Fruit fly (Drosophila melanogaster): ENCODE results near the gene CG4935.

The CG4935 gene

dm6 chr2L:16268107-16268539 is 6.2 kb downstream of the CG4935 start (continued):
- TF ChIP-seq Fer2 (tag; optimal IDR thresholded peaks at IDR 0.05): no peak
- TF ChIP-seq CG18476 (GFP tag; optimal IDR thresholded peaks at IDR 0.05): no peak
- TF ChIP-seq Sry-β (GFP tag; optimal IDR thresholded peaks at IDR 0.05): peak; percentile 16
- TF ChIP-seq Hr78 (GFP tag; optimal IDR thresholded peaks at IDR 0.05): peak in 1 of 2 experiments; percentile 11
- TF ChIP-seq CG10543 (GFP tag; optimal IDR thresholded peaks at IDR 0.05): peak; percentile 3
- no peak for TF ChIP-seq CG1024 (GFP tag; IDR thresholded peaks at IDR 0.05)
- TF ChIP-seq dmrt99B (tag; optimal IDR thresholded peaks at IDR 0.05): no peak
- no peak for TF ChIP-seq abd-A (tag; optimal IDR thresholded peaks at IDR 0.05)
- no peak for TF ChIP-seq ind (GFP tag; optimal IDR thresholded peaks at IDR 0.05)
- no peak for TF ChIP-seq chn (GFP tag; optimal IDR thresholded peaks at IDR 0.05)
- TF ChIP-seq CG32767 (GFP tag; IDR thresholded peaks at IDR 0.05): no peak
- no peak for TF ChIP-seq CG2120 (GFP tag; optimal IDR thresholded peaks at IDR 0.05)
- no peak for TF ChIP-seq CG1792 (GFP tag; optimal IDR thresholded peaks at IDR 0.05)
- no peak for TF ChIP-seq CG17328 (GFP tag; IDR thresholded peaks at IDR 0.05)
- peak; percentile 56 for TF ChIP-seq twi (tag; optimal IDR thresholded peaks at IDR 0.05)
- TF ChIP-seq Fer1 (GFP tag; optimal IDR thresholded peaks at IDR 0.05): peak; percentile 12
- TF ChIP-seq maf-S (GFP tag; optimal IDR thresholded peaks at IDR 0.05): no peak
- TF ChIP-seq CG11504 (tag; optimal IDR thresholded peaks at IDR 0.05): peak; percentile 42
- TF ChIP-seq CG7372 (GFP tag; IDR thresholded peaks at IDR 0.05): no peak
- no peak for TF ChIP-seq pan (optimal IDR thresholded peaks at IDR 0.05)
- TF ChIP-seq pan (GFP tag; optimal IDR thresholded peaks at IDR 0.05 in 1 of 2, IDR thresholded peaks at IDR 0.05 in 1 of 2): no peak
- TF ChIP-seq chm (GFP tag; IDR thresholded peaks at IDR 0.05): no peak
- TF ChIP-seq CG3838 (GFP tag; optimal IDR thresholded peaks at IDR 0.05): peak; percentile 54
- TF ChIP-seq CTCF (GFP tag; optimal IDR thresholded peaks at IDR 0.05): peak; percentile 6
- peak; percentile 8 for TF ChIP-seq nom (GFP tag; optimal IDR thresholded peaks at IDR 0.05)
- no peak for TF ChIP-seq D19A (tag; optimal IDR thresholded peaks at IDR 0.05)
- peak; percentile 25 for TF ChIP-seq nerfin-1 (tag; optimal IDR thresholded peaks at IDR 0.05)
- no peak for TF ChIP-seq corto (GFP tag; optimal IDR thresholded peaks at IDR 0.05)
- TF ChIP-seq stc (GFP tag; IDR thresholded peaks at IDR 0.05): no peak
- peak; percentile 34 for TF ChIP-seq tap (tag; optimal IDR thresholded peaks at IDR 0.05)
- TF ChIP-seq Xbp1 (GFP tag; optimal IDR thresholded peaks at IDR 0.05): no peak
- TF ChIP-seq Abd-B (GFP tag; optimal IDR thresholded peaks at IDR 0.05): no peak
- TF ChIP-seq CG6765 (GFP tag; optimal IDR thresholded peaks at IDR 0.05): no peak
- TF ChIP-seq CG17612 (GFP tag; IDR thresholded peaks at IDR 0.05): no peak
- TF ChIP-seq Med (GFP tag): peak; percentile 75
- TF ChIP-seq z (GFP tag; IDR thresholded peaks at IDR 0.05): no peak
- TF ChIP-seq HLH4C (GFP tag; IDR thresholded peaks at IDR 0.05; ENCODE audit: partially characterized antibody): no peak
- TF ChIP-seq sens (GFP tag): no peak
- no peak for TF ChIP-seq lmd (GFP tag; IDR thresholded peaks at IDR 0.05)
- peak; percentile 40 for TF ChIP-seq CG8924 (tag; optimal IDR thresholded peaks at IDR 0.05)
- TF ChIP-seq CG18599 (GFP tag; optimal IDR thresholded peaks at IDR 0.05): no peak
- TF ChIP-seq CG5180 (GFP tag; optimal IDR thresholded peaks at IDR 0.05): peak; percentile 65
- TF ChIP-seq CG15601 (tag; optimal IDR thresholded peaks at IDR 0.05): no peak
- TF ChIP-seq CG11093 (GFP tag; IDR thresholded peaks at IDR 0.05): no peak
- peak; percentile 18 for TF ChIP-seq CG17385 (GFP tag; optimal IDR thresholded peaks at IDR 0.05)
- TF ChIP-seq eve (GFP tag; optimal IDR thresholded peaks at IDR 0.05): no peak
- TF ChIP-seq Atf3 (GFP tag; optimal IDR thresholded peaks at IDR 0.05): no peak
- peak; percentile 21 for TF ChIP-seq sqz (GFP tag; optimal IDR thresholded peaks at IDR 0.05)
- TF ChIP-seq Dip2 (GFP tag; IDR thresholded peaks at IDR 0.05): no peak
- no peak for TF ChIP-seq CG1603 (tag; optimal IDR thresholded peaks at IDR 0.05)
- TF ChIP-seq CG11085 (GFP tag; IDR thresholded peaks at IDR 0.05): no peak
- TF ChIP-seq ftz-f1 (GFP tag; optimal IDR thresholded peaks at IDR 0.05): peak; percentile 6
